Worm (Caenorhabditis elegans): ENCODE results near the gene col-173.

The col-173 gene

DNA sequence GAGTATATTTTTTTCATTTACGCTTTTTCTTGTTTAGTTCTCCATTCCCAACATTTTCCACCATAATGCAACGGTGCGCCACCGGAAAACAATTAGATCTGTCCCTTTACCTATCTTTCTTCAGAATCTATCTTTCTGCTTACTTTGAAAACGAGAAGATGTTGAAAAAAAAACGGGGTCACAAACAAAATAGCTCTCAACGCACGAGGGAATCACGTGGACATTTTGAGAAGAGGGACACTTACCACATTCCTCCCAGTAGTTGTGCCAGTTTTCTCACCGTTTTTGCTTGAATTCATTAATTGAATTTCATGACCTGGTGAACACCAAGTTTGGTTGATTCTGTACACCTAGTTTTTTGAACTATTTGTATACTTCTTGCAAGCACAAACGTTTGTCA is 38.8 kb upstream of the col-173 start:
- TF ChIP-seq unc-62 (GFP tag; optimal IDR thresholded peaks at IDR 0.05 in 1 of 2): peak in 1 of 2 experiments; percentile 71
- no peak for TF ChIP-seq unc-62 (tag; optimal IDR thresholded peaks at IDR 0.05)
- TF ChIP-seq snpc-1.2 (GFP tag; IDR thresholded peaks at IDR 0.05): no peak
- no peak for TF ChIP-seq lin-38 (GFP tag; IDR thresholded peaks at IDR 0.05)
- peak; percentile 92 for TF ChIP-seq mxl-2 (GFP tag; conservative IDR thresholded peaks at IDR 0.05)
- no peak for TF ChIP-seq Y48G9A.11 (GFP tag; IDR thresholded peaks at IDR 0.05)
- peak in 1 of 2 experiments; percentile 4 for TF ChIP-seq mdl-1 (tag; optimal IDR thresholded peaks at IDR 0.05)
- peak; percentile 40 for TF ChIP-seq hlh-30 (tag; optimal IDR thresholded peaks at IDR 0.05; ENCODE audit: insufficient read depth)

DNA sequence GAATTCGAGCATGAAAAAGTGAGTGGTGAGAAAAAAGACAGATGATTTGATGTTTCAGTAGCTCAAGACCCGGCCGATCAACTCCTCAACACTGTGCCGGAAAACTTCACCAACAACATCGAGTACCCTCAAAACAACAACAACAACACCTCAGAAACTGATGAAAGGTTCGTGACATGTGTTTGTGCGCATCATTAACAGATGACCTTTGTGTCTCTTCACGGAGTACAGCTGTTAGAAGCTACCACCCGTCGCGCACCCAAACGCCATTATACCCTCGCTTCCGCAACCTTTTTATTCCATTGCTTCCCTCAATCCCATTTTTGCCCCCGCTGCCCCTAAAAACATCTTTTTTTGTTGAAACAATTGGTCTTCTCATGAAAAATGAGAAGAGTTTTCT is 37.9 kb upstream of the col-173 start:
- TF ChIP-seq Y48G9A.11 (GFP tag; IDR thresholded peaks at IDR 0.05) (no peak), daf-16 (GFP tag; optimal IDR thresholded peaks at IDR 0.05) (peak in 1 of 2 experiments; percentile 64), daf-16 (tag; optimal IDR thresholded peaks at IDR 0.05) (no peak)

DNA sequence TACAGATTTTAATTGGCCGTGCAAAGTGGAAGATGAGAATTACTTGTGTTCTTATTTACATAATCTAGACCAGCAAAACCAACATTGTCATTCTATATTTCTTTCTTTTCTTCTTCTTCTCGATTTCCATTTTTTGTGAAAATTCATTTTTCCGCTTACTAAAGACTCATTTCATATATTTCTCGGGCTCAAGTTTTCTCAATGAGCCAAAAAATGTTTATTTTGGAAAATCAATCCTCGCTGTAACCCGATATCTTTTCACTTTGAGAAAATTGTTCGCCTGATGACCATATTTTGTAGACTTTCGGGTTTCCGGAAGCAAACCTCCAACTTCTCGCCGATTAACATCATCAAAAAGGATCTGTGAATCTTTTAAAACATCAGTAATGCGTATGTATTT is 36.7 kb upstream of the col-173 start, which contains the start of gene nhx-4:
nhx-4 (plus strand) TSS at position 301 of the 400 bp plus-strand sequence.
- TF ChIP-seq jun-1 (tag; optimal IDR thresholded peaks at IDR 0.05) (no peak), ceh-28 (tag; optimal IDR thresholded peaks at IDR 0.05) (no peak), ceh-32 (tag; optimal IDR thresholded peaks at IDR 0.05; ENCODE audit: poor library complexity) (no peak), zag-1 (tag; optimal IDR thresholded peaks at IDR 0.05) (no peak), dmd-6 (GFP tag; IDR thresholded peaks at IDR 0.05) (no peak), hlh-30 (tag; optimal IDR thresholded peaks at IDR 0.05; ENCODE audit: insufficient read depth) (no peak), ZK546.5 (tag; optimal IDR thresholded peaks at IDR 0.05) (no peak), lin-29 (GFP tag; IDR thresholded peaks at IDR 0.05) (no peak), mes-2 (tag; optimal IDR thresholded peaks at IDR 0.05; ENCODE audit: poor library complexity, severe bottlenecking) (no peak), nhr-77 (tag; optimal IDR thresholded peaks at IDR 0.05) (no peak), hlh-11 (tag; optimal IDR thresholded peaks at IDR 0.05) (no peak), ama-1 (optimal IDR thresholded peaks at IDR 0.05) (no peak), ceh-62 (tag; optimal IDR thresholded peaks at IDR 0.05) (no peak), Y105C5A.15 (GFP tag; IDR thresholded peaks at IDR 0.05) (no peak), ceh-44 (GFP tag; IDR thresholded peaks at IDR 0.05) (no peak)

DNA sequence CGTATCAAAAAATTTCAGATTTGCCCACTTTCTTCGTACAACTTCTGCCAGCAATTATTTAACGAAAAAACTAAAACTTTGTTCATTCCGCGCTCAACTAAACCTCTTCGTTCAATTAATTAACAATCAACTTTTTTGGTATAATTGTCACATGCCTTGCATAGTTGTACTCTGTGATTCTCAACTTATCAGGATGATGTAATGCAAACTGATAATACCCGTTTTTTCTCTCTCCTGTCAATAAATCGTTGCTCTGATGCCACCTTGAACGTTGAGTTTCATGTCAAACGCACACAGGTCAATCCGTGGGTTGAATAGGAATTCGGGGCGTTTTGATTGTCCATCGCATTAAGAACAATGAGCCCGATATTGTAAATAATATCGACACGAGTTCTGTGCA is 28.2 kb upstream of the col-173 start:
- peak in 1 of 2 experiments; percentile 21 for TF ChIP-seq hif-1 (tag; optimal IDR thresholded peaks at IDR 0.05)
- no peak for TF ChIP-seq snpc-1.2 (GFP tag; IDR thresholded peaks at IDR 0.05)
- peak; percentile 77 for TF ChIP-seq nhr-28 (tag; optimal IDR thresholded peaks at IDR 0.05)
- peak; percentile 88 for TF ChIP-seq pqm-1 (tag; optimal IDR thresholded peaks at IDR 0.05)
- TF ChIP-seq nhr-102 (tag; optimal IDR thresholded peaks at IDR 0.05): peak; percentile 8
- peak; percentile 55 for TF ChIP-seq nhr-77 (tag; optimal IDR thresholded peaks at IDR 0.05)
- TF ChIP-seq duxl-1 (tag; optimal IDR thresholded peaks at IDR 0.05; ENCODE audit: poor library complexity): no peak
- no peak for TF ChIP-seq unc-62 (GFP tag; optimal IDR thresholded peaks at IDR 0.05 in 1 of 2)
- no peak for TF ChIP-seq unc-62 (tag; optimal IDR thresholded peaks at IDR 0.05)
- TF ChIP-seq lin-15B (tag; optimal IDR thresholded peaks at IDR 0.05): no peak
- TF ChIP-seq rbr-2 (tag; optimal IDR thresholded peaks at IDR 0.05): no peak
- no peak for TF ChIP-seq T26A8.4 (GFP tag; IDR thresholded peaks at IDR 0.05)
- 0 out of 2 replicates have a peak, but pooled peaks have one; percentile 10 for TF ChIP-seq nhr-41 (GFP tag; IDR thresholded peaks at IDR 0.05)
- TF ChIP-seq nhr-11 (tag; optimal IDR thresholded peaks at IDR 0.05): no peak
- TF ChIP-seq lin-1 (GFP tag; IDR thresholded peaks at IDR 0.05): 0 out of 2 replicates have a peak, but pooled peaks have one; percentile 13
- TF ChIP-seq dve-1 (tag; optimal IDR thresholded peaks at IDR 0.05; ENCODE audit: insufficient read depth): peak; percentile 86
- peak; percentile 76 for TF ChIP-seq hlh-11 (tag; optimal IDR thresholded peaks at IDR 0.05)
- peak; percentile 50 for TF ChIP-seq mep-1 (tag; optimal IDR thresholded peaks at IDR 0.05)
- TF ChIP-seq ama-1 (optimal IDR thresholded peaks at IDR 0.05): no peak
- TF ChIP-seq nhr-48 (tag; optimal IDR thresholded peaks at IDR 0.05): peak; percentile 50
- peak; percentile 85 for TF ChIP-seq dmd-6 (GFP tag; IDR thresholded peaks at IDR 0.05)
- peak; percentile 25 for TF ChIP-seq hlh-30 (tag; optimal IDR thresholded peaks at IDR 0.05; ENCODE audit: insufficient read depth)
- TF ChIP-seq ceh-20 (GFP tag; IDR thresholded peaks at IDR 0.05): 0 out of 2 replicates have a peak, but pooled peaks have one; percentile 17
- peak; percentile 61 for TF ChIP-seq ztf-7 (tag; optimal IDR thresholded peaks at IDR 0.05)
- no peak for TF ChIP-seq daf-16 (GFP tag; optimal IDR thresholded peaks at IDR 0.05)
- peak; percentile 78 for TF ChIP-seq daf-16 (tag; optimal IDR thresholded peaks at IDR 0.05)
- peak; percentile 51; the same call in 1 of the 2 replicates for TF ChIP-seq php-3 (GFP tag; IDR thresholded peaks at IDR 0.05)

All from whole organism, L4 larva.